Fruit fly (Drosophila melanogaster): ENCODE results near the gene shakB.

dm6 chrX:20933459-20933858 is 6.6 kb upstream of the shakB start, which contains the start of gene CG11227:
- TF ChIP-seq psq (optimal IDR thresholded peaks at IDR 0.05) (no peak), Dll (optimal IDR thresholded peaks at IDR 0.05) (no peak), CG8478 (optimal IDR thresholded peaks at IDR 0.05) (no peak), pan (optimal IDR thresholded peaks at IDR 0.05) (no peak), EcR (GFP tag; optimal IDR thresholded peaks at IDR 0.05) (no peak), usp (GFP tag; optimal IDR thresholded peaks at IDR 0.05) (no peak)

Data from whole organism.